Fruit fly (Drosophila melanogaster) whole organism, embryonic: ENCODE data around the gene LUBEL.

Source experiments
- Aef1 ChIP-seq: fragments of 200-800 bp; sonication (Bioruptor generic); IDR thresholded peaks from 3 replicates; pipeline ENCODE4 v1.3.6; 2022; ENCODE audit warnings: missing biosample characterization, missing genetic modification characterization
- Bdp1 ChIP-seq: fragments of 200-800 bp; sonication (Bioruptor generic); optimal IDR thresholded peaks from 3 replicates; lab custom pipeline; 2016; ENCODE audit warnings: missing biosample characterization, missing genetic modification characterization
- Bgb ChIP-seq: fragments of 200-800 bp; sonication (Bioruptor generic); IDR thresholded peaks from 2 replicates; pipeline ENCODE4 v1.3.6; 2022; ENCODE audit warnings: missing biosample characterization, missing genetic modification characterization; ENCODE audit not compliant: partially characterized antibody
- Blimp-1 ChIP-seq: fragments of 200-800 bp; sonication (Bioruptor generic); optimal IDR thresholded peaks from 3 replicates; lab custom pipeline; 2018; ENCODE audit warnings: missing biosample characterization, missing genetic modification characterization, mild to moderate bottlenecking, moderate library complexity, missing genetic modification reagents
- CG10543 ChIP-seq: fragments of 200-800 bp; sonication (Bioruptor generic); optimal IDR thresholded peaks from 3 replicates; lab custom pipeline; 2017; ENCODE audit warnings: missing biosample characterization, mild to moderate bottlenecking, missing genetic modification characterization, moderate library complexity
- CG11456 ChIP-seq: fragments of 200-800 bp; sonication (Bioruptor generic); IDR thresholded peaks from 3 replicates; pipeline ENCODE4 v1.3.6; 2022; ENCODE audit warnings: missing biosample characterization, missing genetic modification characterization
- CG12659 ChIP-seq: fragments of 200-800 bp; sonication (Bioruptor generic); optimal IDR thresholded peaks from 3 replicates; lab custom pipeline; 2017; ENCODE audit warnings: mild to moderate bottlenecking, missing biosample characterization, missing genetic modification reagents, missing genetic modification characterization
- CG15696 ChIP-seq: fragments of 200-800 bp; sonication (Bioruptor generic); optimal IDR thresholded peaks from 2 replicates; lab custom pipeline; 2019; ENCODE audit warnings: missing biosample characterization, mild to moderate bottlenecking, missing genetic modification characterization, moderate library complexity
- CG16779 ChIP-seq: fragments of 200-800 bp; sonication (Bioruptor generic); IDR thresholded peaks from 2 replicates; pipeline ENCODE4 v1.3.6; 2022; ENCODE audit warnings: missing biosample characterization, missing genetic modification characterization
- CG16813 ChIP-seq: fragments of 200-800 bp; sonication (Bioruptor generic); IDR thresholded peaks from 3 replicates; pipeline ENCODE4 v1.3.6; 2022; ENCODE audit warnings: missing biosample characterization, missing genetic modification characterization; ENCODE audit not compliant: partially characterized antibody
- CG18476 ChIP-seq: fragments of 200-800 bp; sonication (Bioruptor generic); optimal IDR thresholded peaks from 2 replicates; lab custom pipeline; 2016; ENCODE audit warnings: missing biosample characterization, mild to moderate bottlenecking, missing genetic modification characterization
- CG2116 ChIP-seq: fragments of 200-800 bp; sonication (Bioruptor generic); optimal IDR thresholded peaks from 3 replicates; lab custom pipeline; 2018; ENCODE audit warnings: missing biosample characterization, mild to moderate bottlenecking, missing genetic modification characterization
- CG3163 ChIP-seq: fragments of 200-800 bp; sonication (Bioruptor generic); optimal IDR thresholded peaks from 3 replicates; lab custom pipeline; 2016; ENCODE audit warnings: missing biosample characterization, missing genetic modification characterization
- CG3838 ChIP-seq: fragments of 200-800 bp; sonication (Bioruptor generic); optimal IDR thresholded peaks from 3 replicates; lab custom pipeline; 2016; ENCODE audit warnings: missing biosample characterization, missing genetic modification characterization
- CG42726 ChIP-seq: fragments of 200-800 bp; sonication (Bioruptor generic); IDR thresholded peaks from 2 replicates; pipeline ENCODE4 v1.3.6; 2022; ENCODE audit warnings: missing biosample characterization, missing genetic modification characterization; ENCODE audit not compliant: partially characterized antibody
- CG4328 ChIP-seq: fragments of 200-800 bp; sonication (Bioruptor generic); optimal IDR thresholded peaks from 3 replicates; lab custom pipeline; 2017; ENCODE audit warnings: missing biosample characterization, missing genetic modification reagents, missing genetic modification characterization
- CG4404 ChIP-seq: fragments of 200-800 bp; sonication (Bioruptor generic); IDR thresholded peaks from 2 replicates; pipeline ENCODE4 v1.3.6; 2022; ENCODE audit warnings: missing biosample characterization, missing genetic modification characterization
- CG5180 ChIP-seq: fragments of 200-800 bp; sonication (Bioruptor generic); optimal IDR thresholded peaks from 3 replicates; lab custom pipeline; 2017; ENCODE audit warnings: missing biosample characterization, missing genetic modification characterization, mild to moderate bottlenecking, moderate library complexity, missing genetic modification reagents
- CG6254 ChIP-seq: fragments of 200-800 bp; sonication (Bioruptor generic); optimal IDR thresholded peaks from 3 replicates; lab custom pipeline; 2017; ENCODE audit warnings: mild to moderate bottlenecking, missing biosample characterization, missing genetic modification reagents, missing genetic modification characterization
- CG8290 ChIP-seq, 3 experiments: fragments of 200-800 bp; sonication (Bioruptor generic); optimal IDR thresholded peaks; 2 replicates each; lab custom pipeline; 2016 to 2019; ENCODE audit warnings: missing biosample characterization in 3 of 3, missing genetic modification characterization in 3 of 3, mild to moderate bottlenecking in 2 of 3, moderate library complexity in 1 of 3
- CG8388 ChIP-seq: fragments of 200-800 bp; sonication (Bioruptor generic); optimal IDR thresholded peaks from 2 replicates; lab custom pipeline; 2019; ENCODE audit warnings: missing biosample characterization, mild to moderate bottlenecking, missing genetic modification characterization, moderate library complexity
- CG9437 ChIP-seq: fragments of 200-800 bp; sonication (Bioruptor generic); optimal IDR thresholded peaks from 2 replicates; lab custom pipeline; 2018; ENCODE audit warnings: missing biosample characterization, mild to moderate bottlenecking, missing genetic modification characterization
- Hmr ChIP-seq: fragments of 200-800 bp; sonication (Bioruptor generic); optimal IDR thresholded peaks from 3 replicates; lab custom pipeline; 2017; ENCODE audit warnings: mild to moderate bottlenecking, missing biosample characterization, missing genetic modification reagents, missing genetic modification characterization
- Jarid2 ChIP-seq: fragments of 200-800 bp; sonication (Bioruptor generic); optimal IDR thresholded peaks from 3 replicates; lab custom pipeline; 2017; ENCODE audit warnings: mild to moderate bottlenecking, missing biosample characterization, missing genetic modification reagents, missing genetic modification characterization
- Kr ChIP-seq: fragments of 200-800 bp; sonication (Bioruptor generic); optimal IDR thresholded peaks from 2 replicates; lab custom pipeline; 2017; ENCODE audit warnings: missing biosample characterization, mild to moderate bottlenecking, missing genetic modification characterization
- Oaz ChIP-seq: fragments of 200-800 bp; sonication (Bioruptor generic); IDR thresholded peaks from 2 replicates; pipeline ENCODE4 v1.3.6; 2022; ENCODE audit warnings: missing biosample characterization, missing genetic modification characterization
- Opbp ChIP-seq: fragments of 200-800 bp; sonication (Bioruptor generic); IDR thresholded peaks from 3 replicates; pipeline ENCODE4 v1.3.6; 2022; ENCODE audit warnings: missing biosample characterization, missing genetic modification characterization; ENCODE audit not compliant: partially characterized antibody
- Scr ChIP-seq: fragments of 200-800 bp; sonication (Bioruptor generic); IDR thresholded peaks from 2 replicates; pipeline ENCODE4 v1.3.6; 2022; ENCODE audit warnings: missing biosample characterization, missing genetic modification characterization; ENCODE audit not compliant: partially characterized antibody
- Stat92E ChIP-seq, 3 experiments: fragments of >200 bp in 2 of 3; fragments of 200-800 bp in 1 of 3; sonication (Bioruptor generic) in 1 of 3; optimal IDR thresholded peaks; 2 replicates each; lab custom pipeline; 2017 to 2019; ENCODE audit warnings: missing biosample characterization in 3 of 3, missing genetic modification characterization in 3 of 3, mild to moderate bottlenecking in 1 of 3, moderate library complexity in 1 of 3
- TFAM ChIP-seq: fragments of 200-800 bp; sonication (Bioruptor generic); optimal IDR thresholded peaks from 2 replicates; lab custom pipeline; 2017; ENCODE audit warnings: missing biosample characterization, missing genetic modification characterization, inconsistent platforms
- Trl ChIP-seq, 3 experiments: fragments of >200 bp in 2 of 3; fragments of 200-800 bp in 1 of 3; sonication (Bioruptor generic) in 1 of 3; optimal IDR thresholded peaks; 2 replicates in 1 of 3; 3 replicates in 2 of 3; lab custom pipeline; 2016 to 2017; ENCODE audit warnings: missing biosample characterization in 1 of 3, missing genetic modification characterization in 1 of 3
- bbx ChIP-seq: fragments of 200-800 bp; sonication (Bioruptor generic); IDR thresholded peaks from 2 replicates; pipeline ENCODE4 v1.3.6; 2022; ENCODE audit warnings: missing biosample characterization, missing genetic modification characterization; ENCODE audit not compliant: partially characterized antibody
- cg ChIP-seq: fragments of 200-800 bp; sonication (Bioruptor generic); optimal IDR thresholded peaks from 3 replicates; lab custom pipeline; 2019; ENCODE audit warnings: missing biosample characterization, mild to moderate bottlenecking, missing genetic modification characterization, moderate library complexity
- disco-r ChIP-seq: fragments of 200-800 bp; sonication (Bioruptor generic); optimal IDR thresholded peaks from 2 replicates; lab custom pipeline; 2016; ENCODE audit warnings: missing biosample characterization, missing genetic modification characterization
- dpn ChIP-seq, 2 experiments: fragments of 200-800 bp; sonication (Bioruptor generic); optimal IDR thresholded peaks; 3 replicates each; lab custom pipeline; 2016; ENCODE audit warnings: missing biosample characterization in 2 of 2, missing genetic modification characterization in 2 of 2
- gsb-n ChIP-seq: fragments of 200-800 bp; sonication (Bioruptor generic); optimal IDR thresholded peaks from 3 replicates; lab custom pipeline; 2018; ENCODE audit warnings: missing biosample characterization, mild to moderate bottlenecking, missing genetic modification characterization
- inv ChIP-seq: fragments of 200-800 bp; sonication (Bioruptor generic); IDR thresholded peaks from 2 replicates; pipeline ENCODE4 v1.3.6; 2022; ENCODE audit warnings: missing biosample characterization, missing genetic modification characterization; ENCODE audit not compliant: partially characterized antibody
- knrl ChIP-seq: fragments of 200-800 bp; sonication (Bioruptor generic); IDR thresholded peaks from 3 replicates; pipeline ENCODE4 v1.3.6; 2022; ENCODE audit warnings: missing biosample characterization, missing genetic modification characterization; ENCODE audit not compliant: partially characterized antibody
- lilli ChIP-seq: fragments of 200-800 bp; sonication (Bioruptor generic); optimal IDR thresholded peaks from 3 replicates; lab custom pipeline; 2016; ENCODE audit warnings: missing biosample characterization, missing genetic modification characterization
- nom ChIP-seq: fragments of 200-800 bp; sonication (Bioruptor generic); optimal IDR thresholded peaks from 2 replicates; lab custom pipeline; 2017; ENCODE audit warnings: missing biosample characterization, missing genetic modification characterization, mild to moderate bottlenecking, moderate library complexity, missing genetic modification reagents
- row ChIP-seq: fragments of 200-800 bp; sonication (Bioruptor generic); IDR thresholded peaks from 3 replicates; pipeline ENCODE4 v1.3.6; 2022; ENCODE audit warnings: missing biosample characterization, missing genetic modification characterization
- sd ChIP-seq: fragments of 200-800 bp; sonication (Bioruptor generic); optimal IDR thresholded peaks from 3 replicates; lab custom pipeline; 2018; ENCODE audit warnings: missing biosample characterization, mild to moderate bottlenecking, missing genetic modification characterization, moderate library complexity
- so ChIP-seq: fragments of 200-800 bp; sonication (Bioruptor generic); IDR thresholded peaks from 3 replicates; pipeline ENCODE4 v1.3.6; 2022; ENCODE audit warnings: missing biosample characterization, missing genetic modification characterization
- sqz ChIP-seq: fragments of 200-800 bp; sonication (Bioruptor generic); optimal IDR thresholded peaks from 3 replicates; lab custom pipeline; 2018; ENCODE audit warnings: missing biosample characterization, mild to moderate bottlenecking, missing genetic modification characterization
- tin ChIP-seq: fragments of 200-800 bp; sonication (Bioruptor generic); optimal IDR thresholded peaks from 3 replicates; lab custom pipeline; 2016; ENCODE audit warnings: missing biosample characterization, missing genetic modification characterization
- zen2 ChIP-seq: fragments of 200-800 bp; sonication (Bioruptor generic); IDR thresholded peaks from 3 replicates; pipeline ENCODE4 v1.3.6; 2022; ENCODE audit warnings: missing biosample characterization, missing genetic modification characterization; ENCODE audit not compliant: partially characterized antibody

Gene LUBEL

DNA sequence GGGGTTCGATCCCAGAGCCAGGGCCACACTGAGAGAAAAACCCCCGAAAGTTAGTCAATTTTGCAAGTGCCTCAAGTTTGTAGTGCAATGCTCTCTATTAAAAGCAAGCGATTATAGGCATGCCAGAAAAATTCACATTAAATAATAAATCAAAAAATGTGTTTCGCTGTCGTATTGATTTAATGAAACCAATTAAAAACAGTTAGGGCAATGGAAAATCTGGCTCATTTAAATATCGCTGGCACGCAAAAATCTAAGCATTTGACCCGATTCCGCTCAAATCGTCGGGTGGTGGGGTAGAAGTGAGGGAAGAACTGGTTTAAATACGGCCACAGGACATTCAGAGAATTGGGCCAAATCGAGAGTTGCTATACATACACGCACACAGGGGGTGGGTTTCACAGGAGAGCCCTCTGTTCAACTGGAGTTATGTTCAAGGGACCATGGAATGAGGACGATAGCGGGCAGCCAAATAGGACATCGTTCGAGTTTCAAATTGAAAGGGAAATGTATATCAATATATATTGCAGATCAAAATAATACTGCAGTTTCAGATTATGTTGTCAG is 22.5 kb upstream of the LUBEL start (continued):
- TF ChIP-seq row (peak; percentile 52; the same call in 2 of the 3 replicates), CG12659 (GFP tag; lab: Kevin White, UChicago) (peak; percentile 15), CG18476 (GFP tag; lab: Kevin White, UChicago) (no peak), Oaz (GFP tag; lab: Robert Waterston, UW) (no peak), Trl (optimal IDR thresholded peaks at IDR 0.05; lab: Kevin White, UChicago) (peak in 1 of 2 experiments; percentile 14), Trl (GFP tag; optimal IDR thresholded peaks at IDR 0.05; lab: Kevin White, UChicago) (no peak), gsb-n (tag; lab: Kevin White, UChicago) (peak; percentile 28), Bdp1 (GFP tag; lab: Kevin White, UChicago) (no peak), CG3838 (no peak), Aef1 (GFP tag; lab: Robert Waterston, UW) (no peak), Blimp-1 (GFP tag; lab: Kevin White, UChicago) (peak; percentile 5), Kr (no peak), CG4404 (GFP tag; lab: Robert Waterston, UW) (no peak), CG4328 (peak; percentile 13), CG16779 (GFP tag; lab: Robert Waterston, UW) (no peak)

DNA sequence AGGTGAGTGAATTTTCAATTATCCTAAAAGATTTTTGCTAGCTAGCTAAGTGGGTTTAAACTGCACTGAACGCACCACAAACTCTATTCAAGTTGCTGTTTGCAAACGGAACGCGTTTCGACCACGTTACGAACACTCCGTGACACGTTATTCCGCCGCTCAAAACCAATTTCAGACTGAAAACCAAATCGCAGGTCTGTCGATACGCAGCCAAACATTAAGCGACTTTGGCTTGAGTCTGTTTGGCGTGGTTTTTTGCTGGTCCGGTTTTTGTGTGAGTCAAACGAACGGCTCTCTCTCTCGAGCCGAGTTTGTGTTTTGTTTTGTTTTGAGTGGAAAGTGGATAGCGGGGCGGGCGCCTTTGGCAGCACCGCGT is 21.9 kb upstream of the LUBEL start:
- no peak for TF ChIP-seq CG15696 (tag; lab: Kevin White, UChicago)
- TF ChIP-seq cg (GFP tag; lab: Kevin White, UChicago) = peak; percentile 33
- TF ChIP-seq lilli (GFP tag; lab: Kevin White, UChicago) = no peak
- TF ChIP-seq tin (GFP tag; lab: Kevin White, UChicago) = no peak
- no peak for TF ChIP-seq zen2 (GFP tag; lab: Robert Waterston, UW)
- no peak for TF ChIP-seq inv (GFP tag; lab: Robert Waterston, UW)
- no peak for TF ChIP-seq disco-r
- TF ChIP-seq bbx = peak; percentile 35
- TF ChIP-seq CG9437 (GFP tag; lab: Kevin White, UChicago) = peak; percentile 6
- no peak for TF ChIP-seq CG11456
- TF ChIP-seq dpn (GFP tag; optimal IDR thresholded peaks at IDR 0.05; lab: Kevin White, UChicago) = no peak
- TF ChIP-seq knrl (GFP tag; lab: Robert Waterston, UW) = 0 out of 3 replicates have a peak, but pooled peaks have one; percentile 35
- no peak for TF ChIP-seq CG8290 (GFP tag; optimal IDR thresholded peaks at IDR 0.05; lab: Kevin White, UChicago)
- TF ChIP-seq CG8290 (tag; optimal IDR thresholded peaks at IDR 0.05; lab: Kevin White, UChicago) = peak in 1 of 2 experiments; percentile 14
- peak in 1 of 3 experiments; percentile 8 for TF ChIP-seq Stat92E (GFP tag; optimal IDR thresholded peaks at IDR 0.05; lab: Kevin White, UChicago)
- peak; percentile 22 for TF ChIP-seq nom (GFP tag; lab: Kevin White, UChicago)
- TF ChIP-seq CG5180 (GFP tag; lab: Kevin White, UChicago) = peak; percentile 78
- peak; percentile 43 for TF ChIP-seq sqz (GFP tag; lab: Kevin White, UChicago)
- TF ChIP-seq CG16813 (GFP tag; lab: Robert Waterston, UW) = no peak
- TF ChIP-seq CG42726 = peak; percentile 59; the same call in 1 of the 2 replicates
- no peak for TF ChIP-seq CG2116 (GFP tag; lab: Kevin White, UChicago)
- peak; percentile 89 for TF ChIP-seq Jarid2
- peak; percentile 48; the same call in 1 of the 3 replicates for TF ChIP-seq Opbp (GFP tag; lab: Robert Waterston, UW)
- TF ChIP-seq Hmr (GFP tag; lab: Kevin White, UChicago) = no peak
- no peak for TF ChIP-seq so (GFP tag; lab: Robert Waterston, UW)
- no peak for TF ChIP-seq sd (tag; lab: Kevin White, UChicago)
- no peak for TF ChIP-seq CG8388 (GFP tag; lab: Kevin White, UChicago)
- peak; percentile 20 for TF ChIP-seq CG10543 (GFP tag; lab: Kevin White, UChicago)
- TF ChIP-seq TFAM = no peak
- TF ChIP-seq Scr (GFP tag; lab: Robert Waterston, UW) = peak; percentile 25; the same call in 1 of the 2 replicates
- TF ChIP-seq Bgb (GFP tag; lab: Robert Waterston, UW) = peak; percentile 44; the same call in 1 of the 2 replicates
- TF ChIP-seq CG6254 (GFP tag; lab: Kevin White, UChicago) = no peak
- peak; percentile 97 for TF ChIP-seq CG3163 (GFP tag; lab: Kevin White, UChicago)
